Fruit fly (Drosophila melanogaster): ENCODE measurements around the gene CG34171.

DNA sequence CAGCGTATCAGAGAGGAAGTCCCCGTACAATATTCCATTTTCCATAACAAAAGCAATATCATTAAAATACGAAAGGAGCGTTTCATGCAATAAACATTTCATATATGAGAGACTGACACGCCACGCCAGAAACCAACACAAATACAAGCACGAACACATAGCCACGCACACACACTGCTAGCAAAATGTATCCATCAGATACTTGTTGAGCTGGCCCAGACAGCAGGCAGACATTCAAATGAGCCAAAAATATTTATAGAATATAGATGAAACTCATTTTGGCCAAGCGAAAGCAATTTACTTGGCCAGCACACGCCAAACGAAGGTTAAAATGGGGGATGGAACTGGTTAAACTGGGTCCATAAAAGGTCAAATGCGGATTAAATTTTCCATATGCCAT, 11.6 kb downstream of the CG34171 start:
- TF ChIP-seq CG8478 (optimal IDR thresholded peaks at IDR 0.05), result no peak
- TF ChIP-seq CTCF (optimal IDR thresholded peaks at IDR 0.05), result no peak

Measured in S2 (cell line).